Worm (Caenorhabditis elegans) whole organism, early embryonic: ENCODE results near the gene msp-56.

Experiments used
- B0310.2 ChIP-seq: sonication (generic microtip); optimal IDR thresholded peaks from 2 replicates; lab custom pipeline; 2016; ENCODE audit warnings: mild to moderate bottlenecking, missing genetic modification characterization, missing compliant biosample characterization
- F13C5.2 ChIP-seq: sonication (generic microtip); optimal IDR thresholded peaks from 2 replicates; lab custom pipeline; 2017; ENCODE audit warnings: mild to moderate bottlenecking, missing genetic modification characterization, inconsistent platforms, missing compliant biosample characterization
- aly-1 ChIP-seq: sonication (generic microtip); optimal IDR thresholded peaks from 2 replicates; lab custom pipeline; 2016; ENCODE audit warnings: missing genetic modification characterization, missing compliant biosample characterization
- ama-1 ChIP-seq: fragments of 150-350 bp; optimal IDR thresholded peaks from 2 replicates; lab custom pipeline; 2014
- ceh-13 ChIP-seq: fragments of 200-800 bp; sonication (Bioruptor generic); optimal IDR thresholded peaks from 2 replicates; lab custom pipeline; 2018; ENCODE audit warnings: mild to moderate bottlenecking, missing genetic modification characterization, missing compliant biosample characterization
- ceh-36 ChIP-seq: sonication (generic microtip); optimal IDR thresholded peaks from 2 replicates; lab custom pipeline; 2016; ENCODE audit warnings: missing genetic modification characterization, inconsistent platforms, missing compliant biosample characterization
- ets-7 ChIP-seq: sonication (generic microtip); optimal IDR thresholded peaks from 2 replicates; lab custom pipeline; 2016; ENCODE audit warnings: missing genotype, missing genetic modification characterization, missing compliant biosample characterization
- flt-1 ChIP-seq: fragments of 200-800 bp; sonication (Bioruptor generic); IDR thresholded peaks from 2 replicates; pipeline ENCODE4 v1.3.6; 2022; ENCODE audit warnings: missing genetic modification characterization, missing compliant biosample characterization
- hmbx-1 ChIP-seq: sonication (generic microtip); optimal IDR thresholded peaks from 2 replicates; lab custom pipeline; 2016; ENCODE audit warnings: mild to moderate bottlenecking, missing genetic modification characterization, missing compliant biosample characterization
- hmg-4 ChIP-seq: fragments of 200-800 bp; sonication (Bioruptor generic); optimal IDR thresholded peaks from 2 replicates; lab custom pipeline; 2018; ENCODE audit warnings: mild to moderate bottlenecking, missing genetic modification characterization, missing compliant biosample characterization
- hnd-1 ChIP-seq: sonication (generic microtip); optimal IDR thresholded peaks from 2 replicates; lab custom pipeline; 2016; ENCODE audit warnings: missing genetic modification characterization, missing compliant biosample characterization
- pes-1 ChIP-seq: fragments of 200-800 bp; sonication (Bioruptor generic); IDR thresholded peaks from 2 replicates; pipeline ENCODE4 v1.3.6; 2022; ENCODE audit warnings: missing genetic modification reagents, missing genetic modification characterization, missing compliant biosample characterization
- scrt-1 ChIP-seq: fragments of 200-800 bp; sonication (Bioruptor generic); IDR thresholded peaks from 2 replicates; pipeline ENCODE4 v1.3.6; 2022; ENCODE audit warnings: missing genetic modification characterization, missing compliant biosample characterization
- sea-1 ChIP-seq: fragments of 200-800 bp; sonication (Bioruptor generic); conservative IDR thresholded peaks from 2 replicates; pipeline ENCODE4 v1.3.6; 2022; ENCODE audit warnings: missing genetic modification characterization, missing compliant biosample characterization
- tbx-11 ChIP-seq: fragments of 200-800 bp; sonication (Bioruptor generic); IDR thresholded peaks from 2 replicates; pipeline ENCODE4 v1.3.6; 2022; ENCODE audit warnings: missing genetic modification characterization, missing compliant biosample characterization
- tbx-37 ChIP-seq: fragments of 200-800 bp; sonication (Bioruptor generic); conservative IDR thresholded peaks from 2 replicates; pipeline ENCODE4 v1.3.6; 2022; ENCODE audit warnings: missing genetic modification reagents, missing genetic modification characterization, missing compliant biosample characterization
- tra-4 ChIP-seq: sonication (generic microtip); optimal IDR thresholded peaks from 2 replicates; lab custom pipeline; 2017; ENCODE audit warnings: missing genetic modification characterization, missing compliant biosample characterization

Gene msp-56

ce11 chrIV:9840984-9841590 is at the start of gene msp-56, which contains the start of gene kin-24:
Gene msp-56, plus strand, starts transcription at chrIV:9841540.
Gene kin-24, minus strand, starts transcription at chrIV:9841084.
- TF ChIP-seq scrt-1 (no peak), ceh-13 (GFP tag; lab: Kevin White, UChicago) (no peak), hmbx-1 (tag; lab: Kevin White, UChicago) (no peak), flt-1 (GFP tag; lab: Robert Waterston, UW) (no peak), hnd-1 (tag; lab: Kevin White, UChicago) (no peak), hmg-4 (GFP tag; lab: Kevin White, UChicago) (no peak), pes-1 (no peak), aly-1 (no peak), ets-7 (tag; lab: Kevin White, UChicago) (no peak), ceh-36 (tag; lab: Kevin White, UChicago) (no peak), tbx-37 (GFP tag; lab: Robert Waterston, UW) (no peak), ama-1 (no peak), tbx-11 (GFP tag; lab: Robert Waterston, UW) (no peak), sea-1 (GFP tag; lab: Robert Waterston, UW) (no peak), B0310.2 (tag; lab: Kevin White, UChicago) (no peak), tra-4 (tag; lab: Kevin White, UChicago) (no peak), F13C5.2 (tag; lab: Kevin White, UChicago) (no peak)

- TF ChIP-seq hmg-4 (GFP tag; lab: Kevin White, UChicago) (no peak), sea-1 (GFP tag; lab: Robert Waterston, UW) (no peak), tbx-37 (GFP tag; lab: Robert Waterston, UW) (no peak), ceh-13 (GFP tag; lab: Kevin White, UChicago) (no peak), ets-7 (tag; lab: Kevin White, UChicago) (no peak), F13C5.2 (tag; lab: Kevin White, UChicago) (no peak)
Measured at ce11 chrIV:9795250-9795649, 46.1 kb upstream of the msp-56 start.

- TF ChIP-seq tbx-11 (GFP tag; lab: Robert Waterston, UW) = no peak
- TF ChIP-seq tbx-37 (GFP tag; lab: Robert Waterston, UW) = no peak
- TF ChIP-seq hnd-1 (tag; lab: Kevin White, UChicago) = no peak
- TF ChIP-seq tra-4 (tag; lab: Kevin White, UChicago) = no peak
- no peak for TF ChIP-seq F13C5.2 (tag; lab: Kevin White, UChicago)
Measured at ce11 chrIV:9796494-9796893, 44.8 kb upstream of the msp-56 start, which contains the start of gene pis-1. Gene pis-1, minus strand, starts transcription at chrIV:9796594.

- TF ChIP-seq B0310.2 (tag; lab: Kevin White, UChicago) = no peak
- TF ChIP-seq ceh-13 (GFP tag; lab: Kevin White, UChicago) = no peak
- TF ChIP-seq aly-1 = no peak
- TF ChIP-seq ama-1 = no peak
- TF ChIP-seq hmbx-1 (tag; lab: Kevin White, UChicago) = no peak
- no peak for TF ChIP-seq F13C5.2 (tag; lab: Kevin White, UChicago)
- no peak for TF ChIP-seq tbx-37 (GFP tag; lab: Robert Waterston, UW)
- no peak for TF ChIP-seq sea-1 (GFP tag; lab: Robert Waterston, UW)
- no peak for TF ChIP-seq hnd-1 (tag; lab: Kevin White, UChicago)
- no peak for TF ChIP-seq pes-1
- no peak for TF ChIP-seq ets-7 (tag; lab: Kevin White, UChicago)
Measured at ce11 chrIV:9797304-9798003, 43.9 kb upstream of the msp-56 start, which contains the start of gene T13F2.2. Gene T13F2.2, minus strand, starts transcription at chrIV:9797354.

- TF ChIP-seq F13C5.2 (tag; lab: Kevin White, UChicago) (no peak), ceh-36 (tag; lab: Kevin White, UChicago) (no peak)
Measured at ce11 chrIV:9798307-9798706, 43.0 kb upstream of the msp-56 start.

ce11 chrIV:9799129-9799528 is 42.2 kb upstream of the msp-56 start, which contains the start of gene fat-4:
Gene fat-4, plus strand, starts transcription at chrIV:9799429.
- TF ChIP-seq ama-1 = no peak
- TF ChIP-seq tbx-37 (GFP tag; lab: Robert Waterston, UW) = no peak
- no peak for TF ChIP-seq hmg-4 (GFP tag; lab: Kevin White, UChicago)
- TF ChIP-seq hmbx-1 (tag; lab: Kevin White, UChicago) = no peak

ce11 chrIV:9799664-9800063 is 41.7 kb upstream of the msp-56 start:
- TF ChIP-seq hmg-4 (GFP tag; lab: Kevin White, UChicago) (no peak), scrt-1 (no peak), hmbx-1 (tag; lab: Kevin White, UChicago) (no peak), ceh-36 (tag; lab: Kevin White, UChicago) (no peak), hnd-1 (tag; lab: Kevin White, UChicago) (no peak), F13C5.2 (tag; lab: Kevin White, UChicago) (no peak), ama-1 (no peak), tra-4 (tag; lab: Kevin White, UChicago) (no peak), sea-1 (GFP tag; lab: Robert Waterston, UW) (no peak), tbx-37 (GFP tag; lab: Robert Waterston, UW) (no peak), pes-1 (no peak), flt-1 (GFP tag; lab: Robert Waterston, UW) (no peak), ets-7 (tag; lab: Kevin White, UChicago) (no peak), tbx-11 (GFP tag; lab: Robert Waterston, UW) (no peak)
